Fruit fly (Drosophila melanogaster) whole organism, wandering third instar larva: ENCODE measurements around the gene Cox11.

ENCODE experiments used
- Dfd ChIP-seq: fragments of >200 bp; optimal IDR thresholded peaks from 2 replicates; lab custom pipeline; 2017; ENCODE audit warnings: missing biosample characterization, missing genetic modification characterization
- Hr78 ChIP-seq: fragments of >200 bp; optimal IDR thresholded peaks from 2 replicates; lab custom pipeline; 2017; ENCODE audit warnings: missing biosample characterization, missing genetic modification characterization
- Myc ChIP-seq: fragments of >200 bp; optimal IDR thresholded peaks from 2 replicates; lab custom pipeline; 2017
- brk ChIP-seq: fragments of 200-800 bp; sonication (Bioruptor generic); optimal IDR thresholded peaks from 2 replicates; lab custom pipeline; 2016; ENCODE audit warnings: missing biosample characterization, mild to moderate bottlenecking, missing genetic modification characterization
- dmrt93B ChIP-seq: fragments of 200-800 bp; sonication (Bioruptor generic); optimal IDR thresholded peaks from 2 replicates; lab custom pipeline; 2018; ENCODE audit warnings: missing biosample characterization, mild to moderate bottlenecking, missing genetic modification characterization
- fru ChIP-seq: fragments of 200-800 bp; sonication (Bioruptor generic); optimal IDR thresholded peaks from 3 replicates; lab custom pipeline; 2016; ENCODE audit warnings: missing biosample characterization, mild to moderate bottlenecking, missing genetic modification characterization
- lola ChIP-seq: fragments of >200 bp; optimal IDR thresholded peaks from 2 replicates; lab custom pipeline; 2017; ENCODE audit warnings: missing biosample characterization, missing genetic modification characterization
- pan ChIP-seq: fragments of >200 bp; optimal IDR thresholded peaks from 2 replicates; lab custom pipeline; 2017
- psq ChIP-seq: fragments of 200-800 bp; sonication (Bioruptor generic); optimal IDR thresholded peaks from 3 replicates; lab custom pipeline; 2017; ENCODE audit warnings: missing biosample characterization, mild to moderate bottlenecking, missing genetic modification characterization, moderate library complexity
- woc ChIP-seq: sonication (Bioruptor generic); optimal IDR thresholded peaks from 2 replicates; lab custom pipeline; 2016; ENCODE audit warnings: missing biosample characterization, mild to moderate bottlenecking, missing genetic modification characterization

- TF ChIP-seq dmrt93B (GFP tag; lab: Kevin White, UChicago) (no peak), Dfd (GFP tag; lab: Kevin White, UChicago) (no peak), psq (GFP tag; lab: Kevin White, UChicago) (no peak), lola (GFP tag; lab: Kevin White, UChicago) (no peak), Hr78 (GFP tag; lab: Kevin White, UChicago) (no peak), fru (GFP tag; lab: Kevin White, UChicago) (no peak), brk (GFP tag; lab: Kevin White, UChicago) (no peak), Myc (lab: Kevin White, UChicago) (no peak), pan (lab: Kevin White, UChicago) (no peak), woc (GFP tag; lab: Kevin White, UChicago) (no peak)
These were observed 15.4 kb downstream of the Cox11 start, which contains the start of the genes Hel25E and Lam for dm6 chr2L:5541935-5542685.
